Worm (Caenorhabditis elegans): Measurements from ENCODE around the gene sec-5.

DNA sequence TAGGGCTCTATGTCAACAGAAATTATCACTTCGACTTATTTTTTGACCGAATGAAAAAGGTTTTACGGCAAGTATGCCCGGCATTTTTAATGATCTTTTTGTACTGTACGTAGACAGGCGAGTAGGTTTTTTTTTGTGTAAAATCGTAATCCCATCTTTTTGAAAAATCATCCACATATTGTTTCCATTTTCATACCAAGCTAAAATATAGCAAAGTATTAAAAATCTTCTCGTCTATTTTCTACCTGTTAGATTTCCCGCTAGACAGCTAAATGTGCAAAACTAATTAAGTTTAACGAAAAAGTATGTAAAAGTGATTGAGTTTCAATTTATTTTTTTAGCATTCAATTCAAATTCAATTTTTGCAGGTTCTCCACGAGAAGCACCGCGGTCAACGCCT is 45.6 kb downstream of the sec-5 start, which contains the start of gene C16D2.1:
- TF ChIP-seq R02D3.7 (tag; optimal IDR thresholded peaks at IDR 0.05) (no peak), unc-39 (tag; optimal IDR thresholded peaks at IDR 0.05) (no peak), ama-1 (optimal IDR thresholded peaks at IDR 0.05) (no peak), skn-1 (tag; optimal IDR thresholded peaks at IDR 0.05) (no peak), nhr-25 (tag; optimal IDR thresholded peaks at IDR 0.05) (no peak), snpc-4 (tag; optimal IDR thresholded peaks at IDR 0.05) (no peak)

Data from whole organism, L2 larva.